Worm (Caenorhabditis elegans) whole organism, mixed stage, embryonic: Measurements from ENCODE around the gene dgk-2.

Source experiments
- M03D4.4 ChIP-seq: sonication (generic microtip); optimal IDR thresholded peaks from 2 replicates; lab custom pipeline; 2017; ENCODE audit warnings: mild to moderate bottlenecking, missing genetic modification characterization, missing compliant biosample characterization
- bed-3 ChIP-seq: fragments of 200-800 bp; sonication (Bioruptor generic); optimal IDR thresholded peaks from 3 replicates; lab custom pipeline; 2018; ENCODE audit warnings: mild to moderate bottlenecking, missing genetic modification characterization, moderate library complexity, missing compliant biosample characterization
- ceh-39 ChIP-seq: fragments of 150-350 bp; optimal IDR thresholded peaks from 2 replicates; lab custom pipeline; 2014; ENCODE audit warnings: missing biosample characterization, missing genetic modification characterization
- ceh-43 ChIP-seq: fragments of 200-800 bp; sonication (Bioruptor generic); optimal IDR thresholded peaks from 2 replicates; lab custom pipeline; 2018; ENCODE audit warnings: mild to moderate bottlenecking, missing genetic modification characterization, moderate library complexity, missing compliant biosample characterization
- ceh-83 ChIP-seq: fragments of 200-800 bp; sonication (Bioruptor generic); optimal IDR thresholded peaks from 2 replicates; lab custom pipeline; 2018; ENCODE audit warnings: mild to moderate bottlenecking, missing genetic modification characterization, missing compliant biosample characterization
- cnd-1 ChIP-seq: fragments of 200-800 bp; sonication (Bioruptor generic); optimal IDR thresholded peaks from 2 replicates; lab custom pipeline; 2018; ENCODE audit warnings: mild to moderate bottlenecking, missing genetic modification characterization, missing compliant biosample characterization
- drap-1 ChIP-seq: fragments of 200-800 bp; sonication (Bioruptor generic); optimal IDR thresholded peaks from 3 replicates; lab custom pipeline; 2018; ENCODE audit warnings: mild to moderate bottlenecking, missing genetic modification characterization, missing compliant biosample characterization
- elt-1 ChIP-seq: sonication (generic microtip); optimal IDR thresholded peaks from 2 replicates; lab custom pipeline; 2017; ENCODE audit warnings: missing genetic modification characterization, mild to moderate bottlenecking, missing compliant biosample characterization, antibody characterized with exemption, moderate library complexity, borderline replicate concordance; ENCODE audit not compliant: insufficient read depth
- elt-3 ChIP-seq: fragments of 150-350 bp; optimal IDR thresholded peaks from 2 replicates; lab custom pipeline; 2014; ENCODE audit warnings: missing biosample characterization, missing genetic modification characterization
- flh-1 ChIP-seq: fragments of 200-800 bp; sonication (Bioruptor generic); optimal IDR thresholded peaks from 2 replicates; lab custom pipeline; 2018; ENCODE audit warnings: mild to moderate bottlenecking, missing genetic modification characterization, moderate library complexity, missing compliant biosample characterization
- ham-2 ChIP-seq: fragments of 200-800 bp; sonication (Bioruptor generic); optimal IDR thresholded peaks from 2 replicates; lab custom pipeline; 2018; ENCODE audit warnings: mild to moderate bottlenecking, missing genetic modification characterization, missing compliant biosample characterization
- hlh-1 ChIP-seq: fragments of 150-350 bp; optimal IDR thresholded peaks from 2 replicates; lab custom pipeline; 2014; ENCODE audit warnings: missing biosample characterization, missing genetic modification reagents, missing genetic modification characterization
- lsy-2 ChIP-seq: fragments of 150-350 bp; optimal IDR thresholded peaks from 2 replicates; lab custom pipeline; 2014; ENCODE audit warnings: missing biosample characterization, missing genetic modification characterization
- mab-5 ChIP-seq: fragments of 150-350 bp; optimal IDR thresholded peaks from 2 replicates; lab custom pipeline; 2014; ENCODE audit warnings: missing biosample characterization, missing genetic modification characterization
- mep-1 ChIP-seq: fragments of 150-350 bp; optimal IDR thresholded peaks from 2 replicates; lab custom pipeline; 2017; ENCODE audit warnings: missing biosample characterization, missing genetic modification reagents, missing genetic modification characterization, inconsistent platforms
- mls-2 ChIP-seq: sonication (generic microtip); optimal IDR thresholded peaks from 2 replicates; lab custom pipeline; 2016; ENCODE audit warnings: mild to moderate bottlenecking, missing genetic modification characterization, moderate library complexity, missing compliant biosample characterization
- nhr-2 ChIP-seq: fragments of 150-350 bp; optimal IDR thresholded peaks from 2 replicates; lab custom pipeline; 2014; ENCODE audit warnings: missing biosample characterization, missing genetic modification characterization
- nhr-237 ChIP-seq: fragments of 150-350 bp; optimal IDR thresholded peaks from 2 replicates; lab custom pipeline; 2014; ENCODE audit warnings: missing biosample characterization, missing genetic modification characterization
- nhr-28 ChIP-seq: fragments of 150-350 bp; optimal IDR thresholded peaks from 2 replicates; lab custom pipeline; 2014; ENCODE audit warnings: missing biosample characterization, missing genetic modification characterization
- nhr-76 ChIP-seq: sonication (generic microtip); optimal IDR thresholded peaks from 2 replicates; lab custom pipeline; 2017; ENCODE audit warnings: missing biosample characterization, missing genetic modification characterization
- sem-2 ChIP-seq: fragments of 200-800 bp; sonication (Bioruptor generic); optimal IDR thresholded peaks from 2 replicates; lab custom pipeline; 2018; ENCODE audit warnings: mild to moderate bottlenecking, missing genetic modification characterization, missing compliant biosample characterization
- sptf-1 ChIP-seq: sonication (generic microtip); optimal IDR thresholded peaks from 2 replicates; lab custom pipeline; 2017; ENCODE audit warnings: mild to moderate bottlenecking, missing genetic modification characterization, moderate library complexity, missing compliant biosample characterization
- tbx-8 ChIP-seq: fragments of 200-800 bp; sonication (Bioruptor generic); optimal IDR thresholded peaks from 2 replicates; lab custom pipeline; 2018; ENCODE audit warnings: mild to moderate bottlenecking, missing genetic modification characterization, moderate library complexity, missing compliant biosample characterization
- unc-120 ChIP-seq: sonication (generic microtip); optimal IDR thresholded peaks from 2 replicates; lab custom pipeline; 2017; ENCODE audit warnings: missing genetic modification characterization, missing compliant biosample characterization; ENCODE audit not compliant: poor library complexity, severe bottlenecking
- unc-39 ChIP-seq: fragments of 150-350 bp; optimal IDR thresholded peaks from 2 replicates; lab custom pipeline; 2014; ENCODE audit warnings: missing biosample characterization, missing genetic modification characterization
- unc-62 ChIP-seq: fragments of 150-350 bp; optimal IDR thresholded peaks from 2 replicates; lab custom pipeline; 2014; ENCODE audit warnings: missing biosample characterization, missing genetic modification reagents, missing genetic modification characterization
- ztf-11 ChIP-seq: fragments of 150-350 bp; optimal IDR thresholded peaks from 2 replicates; lab custom pipeline; 2014; ENCODE audit warnings: missing biosample characterization, missing genetic modification characterization

dgk-2 gene

ce11 chrX:4453820-4454219, 50.4 kb downstream of the dgk-2 start, which contains the start of gene F02E8.4:
Gene F02E8.4, plus strand, starts transcription at chrX:4454120.
- TF ChIP-seq ceh-43 (GFP tag; lab: Kevin White, UChicago), result no peak
- TF ChIP-seq mls-2 (tag; lab: Kevin White, UChicago), result no peak
- no peak for TF ChIP-seq nhr-237
- no peak for TF ChIP-seq ceh-39 (tag; lab: Kevin White, UChicago)
- TF ChIP-seq ztf-11 (tag; lab: Kevin White, UChicago), result no peak
- no peak for TF ChIP-seq flh-1 (GFP tag; lab: Kevin White, UChicago)
- no peak for TF ChIP-seq tbx-8
- no peak for TF ChIP-seq elt-3
- no peak for TF ChIP-seq sem-2 (GFP tag; lab: Kevin White, UChicago)
- no peak for TF ChIP-seq M03D4.4 (tag; lab: Kevin White, UChicago)
- no peak for TF ChIP-seq nhr-28 (tag; lab: Kevin White, UChicago)
- no peak for TF ChIP-seq lsy-2 (tag; lab: Kevin White, UChicago)

ce11 chrX:4453101-4453500, 51.1 kb downstream of the dgk-2 start:
- no peak for TF ChIP-seq nhr-237
- TF ChIP-seq unc-62 (GFP tag; lab: Kevin White, UChicago), result no peak
- TF ChIP-seq nhr-2 (tag; lab: Kevin White, UChicago), result no peak
- TF ChIP-seq unc-39 (tag; lab: Kevin White, UChicago), result no peak
- TF ChIP-seq unc-120 (tag; lab: Kevin White, UChicago), result no peak
- no peak for TF ChIP-seq drap-1 (GFP tag; lab: Kevin White, UChicago)
- no peak for TF ChIP-seq lsy-2 (tag; lab: Kevin White, UChicago)

ce11 chrX:4451936-4452335, 52.3 kb downstream of the dgk-2 start:
- no peak for TF ChIP-seq mep-1 (tag; lab: Kevin White, UChicago)
- no peak for TF ChIP-seq cnd-1
- no peak for TF ChIP-seq sptf-1 (tag; lab: Kevin White, UChicago)
- no peak for TF ChIP-seq drap-1 (GFP tag; lab: Kevin White, UChicago)

ce11 chrX:4448283-4448682, 55.9 kb downstream of the dgk-2 start, which contains the start of gene mltn-13:
Gene mltn-13, minus strand, starts transcription at chrX:4448383.
- no peak for TF ChIP-seq bed-3 (GFP tag; lab: Kevin White, UChicago)
- TF ChIP-seq drap-1 (GFP tag; lab: Kevin White, UChicago), result no peak
- TF ChIP-seq ztf-11 (tag; lab: Kevin White, UChicago), result no peak
- TF ChIP-seq hlh-1 (tag; lab: Kevin White, UChicago), result no peak
- no peak for TF ChIP-seq tbx-8
- TF ChIP-seq elt-3, result no peak
- TF ChIP-seq mab-5 (tag; lab: Kevin White, UChicago), result no peak
- TF ChIP-seq nhr-76 (tag; lab: Kevin White, UChicago), result no peak
- no peak for TF ChIP-seq ceh-83 (GFP tag; lab: Kevin White, UChicago)
- TF ChIP-seq elt-1 (tag; lab: Kevin White, UChicago), result no peak
- TF ChIP-seq nhr-2 (tag; lab: Kevin White, UChicago), result no peak
- no peak for TF ChIP-seq nhr-28 (tag; lab: Kevin White, UChicago)
- TF ChIP-seq mls-2 (tag; lab: Kevin White, UChicago), result no peak
- TF ChIP-seq sem-2 (GFP tag; lab: Kevin White, UChicago), result no peak
- no peak for TF ChIP-seq sptf-1 (tag; lab: Kevin White, UChicago)
- TF ChIP-seq flh-1 (GFP tag; lab: Kevin White, UChicago), result no peak
- no peak for TF ChIP-seq ham-2 (GFP tag; lab: Kevin White, UChicago)
- no peak for TF ChIP-seq lsy-2 (tag; lab: Kevin White, UChicago)
- TF ChIP-seq ceh-43 (GFP tag; lab: Kevin White, UChicago), result no peak
